Fruit fly (Drosophila melanogaster) whole organism, embryonic: Measurements from ENCODE around the gene Mlc1.

Experiments
- CG10366 ChIP-seq: fragments of 200-800 bp; sonication (Bioruptor generic); IDR thresholded peaks from 2 replicates; pipeline ENCODE4 v1.3.6; 2022; ENCODE audit warnings: missing biosample characterization, missing genetic modification characterization
- CG11398 ChIP-seq: fragments of 200-800 bp; sonication (Bioruptor generic); optimal IDR thresholded peaks from 2 replicates; lab custom pipeline; 2016; ENCODE audit warnings: missing biosample characterization, missing genetic modification characterization
- CG15269 ChIP-seq: fragments of 200-800 bp; sonication (Bioruptor generic); optimal IDR thresholded peaks from 2 replicates; lab custom pipeline; 2018; ENCODE audit warnings: missing biosample characterization, mild to moderate bottlenecking, missing genetic modification characterization, moderate library complexity
- CG15479 ChIP-seq: fragments of 200-800 bp; sonication (Bioruptor generic); optimal IDR thresholded peaks from 3 replicates; lab custom pipeline; 2019; ENCODE audit warnings: missing biosample characterization, mild to moderate bottlenecking, missing genetic modification characterization, moderate library complexity
- CG15514 ChIP-seq: fragments of 200-800 bp; sonication (Bioruptor generic); optimal IDR thresholded peaks from 3 replicates; lab custom pipeline; 2017; ENCODE audit warnings: missing biosample characterization, missing genetic modification characterization, mild to moderate bottlenecking, moderate library complexity, missing genetic modification reagents
- CG2129 ChIP-seq: fragments of 200-800 bp; sonication (Bioruptor generic); IDR thresholded peaks from 2 replicates; pipeline ENCODE4 v1.3.6; 2022; ENCODE audit warnings: missing biosample characterization, missing genetic modification characterization; ENCODE audit not compliant: partially characterized antibody
- CG31388 ChIP-seq: fragments of 200-800 bp; sonication (Bioruptor generic); optimal IDR thresholded peaks from 2 replicates; lab custom pipeline; 2016; ENCODE audit warnings: missing biosample characterization, missing genetic modification characterization
- CG3281 ChIP-seq: fragments of 200-800 bp; sonication (Bioruptor generic); optimal IDR thresholded peaks from 3 replicates; lab custom pipeline; 2017; ENCODE audit warnings: missing biosample characterization, mild to moderate bottlenecking, missing genetic modification characterization
- CG4617 ChIP-seq: fragments of 200-800 bp; sonication (Bioruptor generic); optimal IDR thresholded peaks from 3 replicates; lab custom pipeline; 2016; ENCODE audit warnings: missing biosample characterization, missing genetic modification characterization, borderline replicate concordance
- CG4730 ChIP-seq: fragments of 200-800 bp; sonication (Bioruptor generic); IDR thresholded peaks from 2 replicates; pipeline ENCODE4 v1.3.6; 2022; ENCODE audit warnings: missing biosample characterization, missing genetic modification characterization
- CG4854 ChIP-seq: fragments of 200-800 bp; sonication (Bioruptor generic); optimal IDR thresholded peaks from 2 replicates; lab custom pipeline; 2016; ENCODE audit warnings: missing biosample characterization, missing genetic modification characterization, inconsistent platforms
- CG9797 ChIP-seq: fragments of 200-800 bp; sonication (Bioruptor generic); optimal IDR thresholded peaks from 3 replicates; lab custom pipeline; 2018; ENCODE audit warnings: missing biosample characterization, mild to moderate bottlenecking, missing genetic modification characterization
- CkIIα-i1 ChIP-seq: fragments of 200-800 bp; sonication (Bioruptor generic); IDR thresholded peaks from 2 replicates; pipeline ENCODE4 v1.3.6; 2022; ENCODE audit warnings: missing biosample characterization, missing genetic modification characterization
- Dad ChIP-seq: fragments of 200-800 bp; sonication (Bioruptor generic); optimal IDR thresholded peaks from 3 replicates; lab custom pipeline; 2016; ENCODE audit warnings: missing biosample characterization, missing genetic modification characterization
- Dip3 ChIP-seq: fragments of 200-800 bp; sonication (Bioruptor generic); optimal IDR thresholded peaks from 3 replicates; lab custom pipeline; 2016; ENCODE audit warnings: missing biosample characterization, missing genetic modification characterization
- Doc2 ChIP-seq: fragments of 200-800 bp; sonication (Bioruptor generic); IDR thresholded peaks from 2 replicates; pipeline ENCODE4 v1.3.6; 2022; ENCODE audit warnings: missing biosample characterization, missing genetic modification characterization
- Dp ChIP-seq: fragments of 200-800 bp; sonication (Bioruptor generic); optimal IDR thresholded peaks from 2 replicates; lab custom pipeline; 2018; ENCODE audit warnings: missing biosample characterization, mild to moderate bottlenecking, missing genetic modification characterization, moderate library complexity
- E2f2 ChIP-seq: fragments of 200-800 bp; sonication (Bioruptor generic); IDR thresholded peaks from 2 replicates; pipeline ENCODE4 v1.3.6; 2022; ENCODE audit warnings: missing biosample characterization, missing genetic modification characterization
- HLH4C ChIP-seq: fragments of 200-800 bp; sonication (Bioruptor generic); IDR thresholded peaks from 3 replicates; pipeline ENCODE4 v1.3.6; 2022; ENCODE audit warnings: missing biosample characterization, missing genetic modification characterization; ENCODE audit not compliant: partially characterized antibody
- HLHmδ ChIP-seq: fragments of 200-800 bp; sonication (Bioruptor generic); optimal IDR thresholded peaks from 2 replicates; lab custom pipeline; 2018; ENCODE audit warnings: missing biosample characterization, mild to moderate bottlenecking, missing genetic modification characterization, moderate library complexity
- Hsf ChIP-seq: fragments of 200-800 bp; sonication (Bioruptor generic); optimal IDR thresholded peaks from 3 replicates; lab custom pipeline; 2016; ENCODE audit warnings: missing biosample characterization, missing genetic modification characterization
- Jarid2 ChIP-seq: fragments of 200-800 bp; sonication (Bioruptor generic); optimal IDR thresholded peaks from 3 replicates; lab custom pipeline; 2017; ENCODE audit warnings: mild to moderate bottlenecking, missing biosample characterization, missing genetic modification reagents, missing genetic modification characterization
- Lhr ChIP-seq: fragments of 200-800 bp; sonication (Bioruptor generic); optimal IDR thresholded peaks from 3 replicates; lab custom pipeline; 2017; ENCODE audit warnings: mild to moderate bottlenecking, missing biosample characterization, missing genetic modification reagents, missing genetic modification characterization
- MBD-R2 ChIP-seq: fragments of 200-800 bp; sonication (Bioruptor generic); IDR thresholded peaks from 2 replicates; pipeline ENCODE4 v1.3.6; 2022; ENCODE audit warnings: missing biosample characterization, missing genetic modification characterization
- MESR4 ChIP-seq: fragments of 200-800 bp; sonication (Bioruptor generic); optimal IDR thresholded peaks from 2 replicates; lab custom pipeline; 2018; ENCODE audit warnings: missing biosample characterization, mild to moderate bottlenecking, missing genetic modification characterization, moderate library complexity
- Med ChIP-seq: fragments of 200-800 bp; sonication (Bioruptor generic); peaks from one replicate; lab custom pipeline; 2016; ENCODE audit warnings: missing biosample characterization, missing genetic modification characterization, mild to moderate bottlenecking, inconsistent platforms, moderate library complexity
- Myb ChIP-seq: fragments of 200-800 bp; sonication (Bioruptor generic); optimal IDR thresholded peaks from 2 replicates; lab custom pipeline; 2016; ENCODE audit warnings: missing biosample characterization, missing genetic modification characterization
- Oaz ChIP-seq: fragments of 200-800 bp; sonication (Bioruptor generic); IDR thresholded peaks from 2 replicates; pipeline ENCODE4 v1.3.6; 2022; ENCODE audit warnings: missing biosample characterization, missing genetic modification characterization
- Opbp ChIP-seq: fragments of 200-800 bp; sonication (Bioruptor generic); IDR thresholded peaks from 3 replicates; pipeline ENCODE4 v1.3.6; 2022; ENCODE audit warnings: missing biosample characterization, missing genetic modification characterization; ENCODE audit not compliant: partially characterized antibody
- Side ChIP-seq: fragments of 200-800 bp; sonication (Bioruptor generic); optimal IDR thresholded peaks from 2 replicates; lab custom pipeline; 2016; ENCODE audit warnings: missing biosample characterization, missing genetic modification characterization
- Taf1 ChIP-seq: fragments of 200-800 bp; sonication (Bioruptor generic); IDR thresholded peaks from 2 replicates; pipeline ENCODE4 v1.3.6; 2022; ENCODE audit warnings: missing biosample characterization, missing genetic modification characterization
- bab2 ChIP-seq: fragments of 200-800 bp; sonication (Bioruptor generic); optimal IDR thresholded peaks from 2 replicates; lab custom pipeline; 2016; ENCODE audit warnings: missing biosample characterization, missing genetic modification characterization
- bcd ChIP-seq: fragments of 200-800 bp; sonication (Bioruptor generic); optimal IDR thresholded peaks from 2 replicates; lab custom pipeline; 2017; ENCODE audit warnings: missing biosample characterization, mild to moderate bottlenecking, missing genetic modification characterization
- btn ChIP-seq: fragments of 200-800 bp; sonication (Bioruptor generic); optimal IDR thresholded peaks from 2 replicates; lab custom pipeline; 2016; ENCODE audit warnings: missing biosample characterization, missing genetic modification characterization
- ftz-f1 ChIP-seq: fragments of 200-800 bp; sonication (Bioruptor generic); optimal IDR thresholded peaks from 2 replicates; lab custom pipeline; 2016; ENCODE audit warnings: missing biosample characterization, missing genetic modification characterization
- gfzf ChIP-seq: fragments of 200-800 bp; sonication (Bioruptor generic); optimal IDR thresholded peaks from 2 replicates; lab custom pipeline; 2016; ENCODE audit warnings: missing biosample characterization, mild to moderate bottlenecking, missing genetic modification characterization, moderate library complexity
- grau ChIP-seq: fragments of 200-800 bp; optimal IDR thresholded peaks from 3 replicates; lab custom pipeline; 2019; ENCODE audit warnings: missing biosample characterization, mild to moderate bottlenecking, missing genetic modification characterization, moderate library complexity
- kni ChIP-seq: fragments of 200-800 bp; sonication (Bioruptor generic); optimal IDR thresholded peaks from 3 replicates; lab custom pipeline; 2017; ENCODE audit warnings: mild to moderate bottlenecking, missing biosample characterization, missing genetic modification reagents, missing genetic modification characterization
- pzg ChIP-seq: fragments of 200-800 bp; sonication (Bioruptor generic); optimal IDR thresholded peaks from 3 replicates; lab custom pipeline; 2018; ENCODE audit warnings: missing biosample characterization, mild to moderate bottlenecking, missing genetic modification characterization, moderate library complexity
- ranshi ChIP-seq: fragments of 200-800 bp; sonication (Bioruptor generic); IDR thresholded peaks from 2 replicates; pipeline ENCODE4 v1.3.6; 2022; ENCODE audit warnings: missing biosample characterization, missing genetic modification characterization
- seq ChIP-seq: fragments of 200-800 bp; sonication (Bioruptor generic); IDR thresholded peaks from 2 replicates; pipeline ENCODE4 v1.3.6; 2022; ENCODE audit warnings: missing biosample characterization, missing genetic modification characterization
- stc ChIP-seq: fragments of 200-800 bp; sonication (Bioruptor generic); IDR thresholded peaks from 2 replicates; pipeline ENCODE4 v1.3.6; 2022; ENCODE audit warnings: missing biosample characterization, missing genetic modification characterization
- unc-4 ChIP-seq: fragments of 200-800 bp; sonication (Bioruptor generic); IDR thresholded peaks from 2 replicates; pipeline ENCODE4 v1.3.6; 2022; ENCODE audit warnings: missing biosample characterization, missing genetic modification characterization; ENCODE audit not compliant: partially characterized antibody
- yki ChIP-seq: fragments of >200 bp; optimal IDR thresholded peaks from 3 replicates; lab custom pipeline; 2018

The Mlc1 gene

dm6 chr3R:27699540-27700228 is 39.7 kb upstream of the Mlc1 start, which contains the start of gene ALiX (continued):
- peak; percentile 53 for TF ChIP-seq Med (GFP tag; lab: Kevin White, UChicago)
- TF ChIP-seq Hsf = no peak

dm6 chr3R:27695019-27695418 is 35.0 kb upstream of the Mlc1 start, which contains the start of gene HSPBAP1:
Gene HSPBAP1 (plus strand): TSS chr3R:27695235.
- TF ChIP-seq Dad (GFP tag; lab: Kevin White, UChicago) = no peak
- peak; percentile 67 for TF ChIP-seq gfzf (GFP tag; lab: Kevin White, UChicago)
- no peak for TF ChIP-seq stc
- no peak for TF ChIP-seq CG4730 (GFP tag; lab: Robert Waterston, UW)
- no peak for TF ChIP-seq ranshi (GFP tag; lab: Robert Waterston, UW)
- TF ChIP-seq CG3281 (GFP tag; lab: Kevin White, UChicago) = no peak
- TF ChIP-seq Myb (GFP tag; lab: Kevin White, UChicago) = peak; percentile 41
- no peak for TF ChIP-seq bab2 (GFP tag; lab: Kevin White, UChicago)
- TF ChIP-seq CG9797 (GFP tag; lab: Kevin White, UChicago) = peak; percentile 58
- TF ChIP-seq btn (GFP tag; lab: Kevin White, UChicago) = no peak
- TF ChIP-seq MBD-R2 (GFP tag; lab: Robert Waterston, UW) = peak; percentile 46; the same call in 1 of the 2 replicates
- no peak for TF ChIP-seq kni
- no peak for TF ChIP-seq Dip3
- TF ChIP-seq Side (GFP tag; lab: Kevin White, UChicago) = no peak
- peak; percentile 81 for TF ChIP-seq Dp (GFP tag; lab: Kevin White, UChicago)
- TF ChIP-seq CG4617 (GFP tag; lab: Kevin White, UChicago) = peak; percentile 42
- TF ChIP-seq HLHmδ (GFP tag; lab: Kevin White, UChicago) = no peak
- TF ChIP-seq Taf1 (GFP tag; lab: Robert Waterston, UW) = no peak
- peak; percentile 71 for TF ChIP-seq ftz-f1
- TF ChIP-seq pzg (GFP tag; lab: Kevin White, UChicago) = peak; percentile 38
- peak; percentile 0 for TF ChIP-seq CG15514 (GFP tag; lab: Kevin White, UChicago)
- TF ChIP-seq grau (tag; lab: Kevin White, UChicago) = no peak
- no peak for TF ChIP-seq CG10366
- no peak for TF ChIP-seq CG15479 (GFP tag; lab: Kevin White, UChicago)
- no peak for TF ChIP-seq seq (GFP tag; lab: Robert Waterston, UW)
- TF ChIP-seq CG4854 (GFP tag; lab: Kevin White, UChicago) = no peak
- no peak for TF ChIP-seq CG15269
- no peak for TF ChIP-seq bcd (GFP tag; lab: Kevin White, UChicago)
- no peak for TF ChIP-seq CG2129
- TF ChIP-seq unc-4 = no peak
- no peak for TF ChIP-seq yki
- peak; percentile 87 for TF ChIP-seq E2f2
- no peak for TF ChIP-seq CkIIα-i1 (GFP tag; lab: Robert Waterston, UW)
- TF ChIP-seq HLH4C (GFP tag; lab: Robert Waterston, UW) = no peak
- TF ChIP-seq MESR4 (GFP tag; lab: Kevin White, UChicago) = peak; percentile 33

- no peak for TF ChIP-seq Opbp (GFP tag; lab: Robert Waterston, UW)
- TF ChIP-seq CG11398 (GFP tag; lab: Kevin White, UChicago) = no peak
- TF ChIP-seq CG31388 = no peak
- no peak for TF ChIP-seq Lhr
- no peak for TF ChIP-seq Jarid2
- no peak for TF ChIP-seq ftz-f1
- no peak for TF ChIP-seq Oaz
- TF ChIP-seq Doc2 = no peak
Observed at dm6 chr3R:27694583-27694982, 34.6 kb upstream of the Mlc1 start, which contains the start of gene Acp98AB. Gene Acp98AB (plus strand): TSS chr3R:27694883.
